Worm (Caenorhabditis elegans) whole organism, L1 larva: ENCODE measurements around the gene C29F9.2.
A peak's percentile ranks its signal among the peaks of the same experiment; 100 is the strongest.

Source experiments
- C04F5.9 ChIP-seq: sonication (generic microtip); optimal IDR thresholded peaks from 2 replicates; lab custom pipeline; 2016; ENCODE audit warnings: missing genetic modification characterization, missing compliant biosample characterization
- C34B4.2 ChIP-seq: sonication (generic microtip); optimal IDR thresholded peaks from 2 replicates; lab custom pipeline; 2017; ENCODE audit warnings: mild to moderate bottlenecking, missing genetic modification characterization, missing compliant biosample characterization
- Y116A8C.19 ChIP-seq: sonication (generic microtip); optimal IDR thresholded peaks from 2 replicates; lab custom pipeline; 2016; ENCODE audit warnings: missing compliant biosample characterization, missing genetic modification characterization, borderline replicate concordance
- aha-1 ChIP-seq: fragments of 150-350 bp; optimal IDR thresholded peaks from 2 replicates; lab custom pipeline; 2014; ENCODE audit warnings: missing biosample characterization, missing genetic modification characterization
- aly-2 ChIP-seq: fragments of 150-350 bp; optimal IDR thresholded peaks from 2 replicates; lab custom pipeline; 2014; ENCODE audit warnings: missing biosample characterization, missing genetic modification characterization
- ama-1 ChIP-seq: fragments of 150-350 bp; optimal IDR thresholded peaks from 2 replicates; lab custom pipeline; 2014
- blmp-1 ChIP-seq: fragments of 150-350 bp; optimal IDR thresholded peaks from 2 replicates; lab custom pipeline; 2014; ENCODE audit warnings: missing biosample characterization, missing genetic modification characterization
- ceh-63 ChIP-seq: fragments of 200-800 bp; sonication (Bioruptor generic); optimal IDR thresholded peaks from 2 replicates; lab custom pipeline; 2018; ENCODE audit warnings: mild to moderate bottlenecking, missing genetic modification characterization, missing compliant biosample characterization
- ceh-88 ChIP-seq: fragments of 200-800 bp; sonication (Bioruptor generic); IDR thresholded peaks from 2 replicates; pipeline ENCODE4 v1.3.6; 2022; ENCODE audit warnings: missing genetic modification characterization, missing compliant biosample characterization
- ceh-90 ChIP-seq: sonication (generic microtip); optimal IDR thresholded peaks from 2 replicates; lab custom pipeline; 2016; ENCODE audit warnings: missing genetic modification characterization, missing compliant biosample characterization
- ces-1 ChIP-seq: fragments of 150-350 bp; optimal IDR thresholded peaks from 2 replicates; lab custom pipeline; 2014; ENCODE audit warnings: missing biosample characterization, missing genetic modification reagents, missing genetic modification characterization
- dpl-1 ChIP-seq, 3 experiments: fragments of 150-350 bp in 2 of 3; sonication (generic microtip) in 1 of 3; optimal IDR thresholded peaks; 2 replicates each; lab custom pipeline; 2014 to 2017; ENCODE audit warnings: missing biosample characterization in 3 of 3, missing genetic modification characterization in 3 of 3, missing genetic modification reagents in 3 of 3
- efl-1 ChIP-seq, 4 experiments: fragments of 150-350 bp; optimal IDR thresholded peaks in 3 of 4; peaks in 1 of 4; 1 replicate in 1 of 4; 2 replicates in 3 of 4; lab custom pipeline; 2014; ENCODE audit warnings: missing biosample characterization in 2 of 4, missing genetic modification characterization in 2 of 4, missing genetic modification reagents in 2 of 4
- efl-3 ChIP-seq: fragments of 200-800 bp; sonication (Bioruptor generic); optimal IDR thresholded peaks from 2 replicates; lab custom pipeline; 2018; ENCODE audit warnings: mild to moderate bottlenecking, missing genetic modification characterization, missing compliant biosample characterization
- egl-27 ChIP-seq, 2 experiments: fragments of 150-350 bp in 1 of 2; sonication (generic microtip); optimal IDR thresholded peaks; 3 replicates each; lab custom pipeline; 2017 to 2018; ENCODE audit warnings: missing biosample characterization in 2 of 2, missing genetic modification characterization in 2 of 2, missing genetic modification reagents in 2 of 2
- ets-5 ChIP-seq: fragments of 200-800 bp; sonication (Bioruptor generic); IDR thresholded peaks from 2 replicates; pipeline ENCODE4 v1.3.6; 2022; ENCODE audit warnings: missing genetic modification characterization, missing compliant biosample characterization
- fkh-4 ChIP-seq: sonication (generic microtip); optimal IDR thresholded peaks from 2 replicates; lab custom pipeline; 2016; ENCODE audit warnings: missing compliant biosample characterization, missing genetic modification characterization, borderline replicate concordance
- fkh-8 ChIP-seq: sonication (generic microtip); optimal IDR thresholded peaks from 2 replicates; lab custom pipeline; 2016; ENCODE audit warnings: mild to moderate bottlenecking, missing genetic modification characterization, missing compliant biosample characterization
- fos-1 ChIP-seq: fragments of 150-350 bp; optimal IDR thresholded peaks from 2 replicates; lab custom pipeline; 2014; ENCODE audit warnings: missing biosample characterization, missing genetic modification characterization
- grh-1 ChIP-seq: fragments of 200-800 bp; sonication (Bioruptor generic); IDR thresholded peaks from 2 replicates; pipeline ENCODE4 v1.3.6; 2022; ENCODE audit warnings: missing genetic modification reagents, missing genetic modification characterization, missing compliant biosample characterization
- hlh-17 ChIP-seq: fragments of 200-800 bp; sonication (Bioruptor generic); optimal IDR thresholded peaks from 2 replicates; lab custom pipeline; 2018; ENCODE audit warnings: missing genetic modification characterization, mild to moderate bottlenecking, missing compliant biosample characterization, moderate library complexity, borderline replicate concordance
- hlh-4 ChIP-seq: sonication (generic microtip); optimal IDR thresholded peaks from 2 replicates; lab custom pipeline; 2016; ENCODE audit warnings: mild to moderate bottlenecking, missing genetic modification characterization, missing compliant biosample characterization
- irx-1 ChIP-seq: sonication (generic microtip); optimal IDR thresholded peaks from 2 replicates; lab custom pipeline; 2016; ENCODE audit warnings: missing genetic modification characterization, missing compliant biosample characterization
- jun-1 ChIP-seq: fragments of 150-350 bp; optimal IDR thresholded peaks from 2 replicates; lab custom pipeline; 2014; ENCODE audit warnings: missing biosample characterization, missing genetic modification reagents, missing genetic modification characterization
- lin-14 ChIP-seq: fragments of 200-800 bp; sonication (Bioruptor generic); optimal IDR thresholded peaks from 2 replicates; lab custom pipeline; 2018; ENCODE audit warnings: mild to moderate bottlenecking, missing genetic modification characterization, moderate library complexity, missing compliant biosample characterization
- lin-39 ChIP-seq: fragments of 150-350 bp; optimal IDR thresholded peaks from 2 replicates; lab custom pipeline; 2014; ENCODE audit warnings: missing biosample characterization, missing genetic modification reagents, missing genetic modification characterization
- lir-3 ChIP-seq: sonication (generic microtip); optimal IDR thresholded peaks from 2 replicates; lab custom pipeline; 2016; ENCODE audit warnings: mild to moderate bottlenecking, missing genetic modification characterization, moderate library complexity, missing compliant biosample characterization; ENCODE audit not compliant: poor library complexity
- mab-9 ChIP-seq: fragments of 200-800 bp; sonication (Bioruptor generic); IDR thresholded peaks from 2 replicates; pipeline ENCODE4 v1.3.6; 2022; ENCODE audit warnings: missing genetic modification reagents, missing genetic modification characterization, missing compliant biosample characterization
- mdl-1 ChIP-seq, 2 experiments: fragments of 150-350 bp; optimal IDR thresholded peaks; 2 replicates each; lab custom pipeline; 2014 to 2017; ENCODE audit warnings: missing biosample characterization in 2 of 2, missing genetic modification characterization in 2 of 2, inconsistent platforms in 1 of 2
- nhr-11 ChIP-seq: fragments of 150-350 bp; optimal IDR thresholded peaks from 2 replicates; lab custom pipeline; 2014; ENCODE audit warnings: missing biosample characterization, missing genetic modification characterization
- nhr-12 ChIP-seq: sonication (generic microtip); optimal IDR thresholded peaks from 2 replicates; lab custom pipeline; 2017; ENCODE audit warnings: missing biosample characterization, missing genetic modification characterization
- nhr-19 ChIP-seq: fragments of 200-800 bp; sonication (Bioruptor generic); conservative IDR thresholded peaks from 2 replicates; pipeline ENCODE4 v1.3.6; 2022; ENCODE audit warnings: missing genetic modification characterization, missing compliant biosample characterization
- nhr-20 ChIP-seq: sonication (generic microtip); optimal IDR thresholded peaks from 2 replicates; lab custom pipeline; 2016; ENCODE audit warnings: mild to moderate bottlenecking, missing genetic modification characterization, missing compliant biosample characterization
- nhr-71 ChIP-seq: sonication (generic microtip); optimal IDR thresholded peaks from 2 replicates; lab custom pipeline; 2016; ENCODE audit warnings: mild to moderate bottlenecking, missing genetic modification characterization, moderate library complexity, missing compliant biosample characterization
- nhr-76 ChIP-seq: sonication (generic microtip); optimal IDR thresholded peaks from 2 replicates; lab custom pipeline; 2017; ENCODE audit warnings: missing biosample characterization, missing genetic modification characterization
- nhr-77 ChIP-seq: fragments of 150-350 bp; optimal IDR thresholded peaks from 2 replicates; lab custom pipeline; 2014; ENCODE audit warnings: missing biosample characterization, missing genetic modification characterization
- nhr-84 ChIP-seq: sonication (generic microtip); optimal IDR thresholded peaks from 2 replicates; lab custom pipeline; 2017; ENCODE audit warnings: missing biosample characterization, missing genetic modification characterization
- nhr-85 ChIP-seq: sonication (generic microtip); peaks from one replicate; lab custom pipeline; 2016; ENCODE audit warnings: missing genetic modification characterization, inconsistent platforms, missing compliant biosample characterization
- nhr-90 ChIP-seq: sonication (generic microtip); optimal IDR thresholded peaks from 2 replicates; lab custom pipeline; 2016; ENCODE audit warnings: mild to moderate bottlenecking, missing genetic modification characterization, missing compliant biosample characterization; ENCODE audit not compliant: poor library complexity
- pqm-1 ChIP-seq: sonication (generic microtip); optimal IDR thresholded peaks from 3 replicates; lab custom pipeline; 2017; ENCODE audit warnings: missing biosample characterization, missing genetic modification characterization
- rnt-1 ChIP-seq: sonication (generic microtip); optimal IDR thresholded peaks from 2 replicates; lab custom pipeline; 2016; ENCODE audit warnings: mild to moderate bottlenecking, missing genetic modification characterization, moderate library complexity, missing compliant biosample characterization
- skn-1 ChIP-seq: fragments of 150-350 bp; optimal IDR thresholded peaks from 2 replicates; lab custom pipeline; 2014; ENCODE audit warnings: missing biosample characterization, missing genetic modification characterization
- snpc-4 ChIP-seq: fragments of 150-350 bp; optimal IDR thresholded peaks from 2 replicates; lab custom pipeline; 2014; ENCODE audit warnings: missing biosample characterization, missing genetic modification characterization
- snu-23 ChIP-seq: sonication (generic microtip); optimal IDR thresholded peaks from 2 replicates; lab custom pipeline; 2016; ENCODE audit warnings: missing genetic modification characterization, missing compliant biosample characterization
- sox-4 ChIP-seq: sonication (generic microtip); optimal IDR thresholded peaks from 2 replicates; lab custom pipeline; 2016; ENCODE audit warnings: missing genetic modification characterization, missing compliant biosample characterization
- sptf-1 ChIP-seq: fragments of 150-350 bp; optimal IDR thresholded peaks from 2 replicates; lab custom pipeline; 2014; ENCODE audit warnings: missing biosample characterization, missing genetic modification characterization
- swsn-7 ChIP-seq: sonication (generic microtip); optimal IDR thresholded peaks from 2 replicates; lab custom pipeline; 2016; ENCODE audit warnings: missing genetic modification characterization, missing compliant biosample characterization
- unc-130 ChIP-seq: fragments of 150-350 bp; optimal IDR thresholded peaks from 2 replicates; lab custom pipeline; 2017; ENCODE audit warnings: missing biosample characterization, missing genetic modification characterization, inconsistent platforms
- zag-1 ChIP-seq: fragments of 150-350 bp; optimal IDR thresholded peaks from 2 replicates; lab custom pipeline; 2014; ENCODE audit warnings: missing biosample characterization, missing genetic modification characterization
- zip-4 ChIP-seq: fragments of 200-800 bp; sonication (Bioruptor generic); optimal IDR thresholded peaks from 2 replicates; lab custom pipeline; 2018; ENCODE audit warnings: mild to moderate bottlenecking, missing genetic modification characterization, moderate library complexity, missing compliant biosample characterization
- ztf-11 ChIP-seq, 2 experiments: sonication (generic microtip); optimal IDR thresholded peaks; 2 replicates each; lab custom pipeline; 2016 to 2017; ENCODE audit warnings: missing genetic modification characterization in 2 of 2, missing biosample characterization in 1 of 2, missing compliant biosample characterization in 1 of 2
- ztf-4 ChIP-seq: fragments of 150-350 bp; optimal IDR thresholded peaks from 2 replicates; lab custom pipeline; 2014; ENCODE audit warnings: missing biosample characterization, missing genetic modification characterization

C29F9.2 gene

DNA sequence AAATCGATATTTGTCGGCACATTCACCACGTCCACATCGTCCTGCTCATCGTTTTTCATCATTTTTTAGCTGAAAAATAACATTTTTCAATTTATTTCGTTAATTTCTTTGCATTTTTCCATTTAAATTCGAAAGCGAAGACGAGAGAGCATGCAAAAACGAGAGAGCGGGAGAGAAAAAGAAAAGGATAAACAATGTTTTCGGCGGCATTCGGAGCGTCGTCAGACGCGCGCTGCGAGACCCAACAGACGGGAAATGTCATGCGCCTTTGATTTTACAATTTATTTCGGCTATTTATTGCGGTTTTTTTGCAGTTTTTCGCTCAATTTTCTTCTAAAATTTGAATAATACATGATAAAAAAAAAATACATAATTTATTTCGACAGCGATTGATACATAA is 44.4 kb upstream of the C29F9.2 start, which contains the start of gene attf-3 (continued):
- TF ChIP-seq rnt-1 (peak; percentile 49), zip-4 (GFP tag; lab: Kevin White, UChicago) (no peak), lin-39 (no peak), aha-1 (no peak), grh-1 (GFP tag; lab: Robert Waterston, UW) (no peak), nhr-20 (tag; lab: Kevin White, UChicago) (no peak), fkh-8 (tag; lab: Kevin White, UChicago) (peak; percentile 74), ceh-88 (GFP tag; lab: Robert Waterston, UW) (peak; percentile 20; the same call in 1 of the 2 replicates), nhr-11 (tag; lab: Kevin White, UChicago) (no peak), ets-5 (GFP tag; lab: Robert Waterston, UW) (no peak), C34B4.2 (tag; lab: Kevin White, UChicago) (no peak), nhr-76 (tag; lab: Kevin White, UChicago) (no peak), nhr-77 (tag; lab: Kevin White, UChicago) (peak; percentile 60), lir-3 (tag; lab: Kevin White, UChicago) (no peak), hlh-17 (GFP tag; lab: Kevin White, UChicago) (no peak), nhr-12 (tag; lab: Kevin White, UChicago) (no peak), fkh-4 (tag; lab: Kevin White, UChicago) (no peak), sptf-1 (tag; lab: Kevin White, UChicago) (no peak), mdl-1 (tag; optimal IDR thresholded peaks at IDR 0.05; lab: Kevin White, UChicago) (peak in 1 of 2 experiments; percentile 57), dpl-1 (GFP tag; optimal IDR thresholded peaks at IDR 0.05; lab: Kevin White, UChicago) (peak; percentile 50 to 79 (median 65)), mab-9 (no peak), jun-1 (tag; lab: Kevin White, UChicago) (peak; percentile 4), aly-2 (tag; lab: Kevin White, UChicago) (no peak), ama-1 (no peak), ces-1 (GFP tag; lab: Kevin White, UChicago) (no peak), lin-14 (peak; percentile 69), snu-23 (peak; percentile 70), ztf-11 (tag; optimal IDR thresholded peaks at IDR 0.05; lab: Kevin White, UChicago) (no peak), C04F5.9 (tag; lab: Kevin White, UChicago) (no peak), nhr-90 (tag; lab: Kevin White, UChicago) (no peak), unc-130 (tag; lab: Kevin White, UChicago) (peak; percentile 52), efl-3 (no peak), nhr-85 (tag; lab: Kevin White, UChicago) (no peak), nhr-84 (tag; lab: Kevin White, UChicago) (no peak), zag-1 (tag; lab: Kevin White, UChicago) (no peak), hlh-4 (no peak), sox-4 (tag; lab: Kevin White, UChicago) (no peak), skn-1 (tag; lab: Kevin White, UChicago) (peak; percentile 63)
- TF ChIP-seq, all 84 proteins: peak for 33

- TF ChIP-seq ama-1 (no peak), nhr-71 (tag; lab: Kevin White, UChicago) (peak; percentile 76), blmp-1 (peak; percentile 14), snu-23 (peak; percentile 86), fos-1 (tag; lab: Kevin White, UChicago) (peak; percentile 25), ceh-90 (tag; lab: Kevin White, UChicago) (no peak), egl-27 (tag; optimal IDR thresholded peaks at IDR 0.05; lab: Kevin White, UChicago) (no peak), efl-1 (optimal IDR thresholded peaks at IDR 0.05; lab: Kevin White, UChicago) (peak; percentile 72 to 77), efl-1 (GFP tag; optimal IDR thresholded peaks at IDR 0.05 in 1 of 2; lab: Kevin White, UChicago) (peak; percentile 63 to 96), hlh-4 (no peak), Y116A8C.19 (tag; lab: Kevin White, UChicago) (no peak), ztf-4 (no peak), swsn-7 (tag; lab: Kevin White, UChicago) (peak; percentile 76), unc-130 (tag; lab: Kevin White, UChicago) (peak; percentile 62), ceh-63 (GFP tag; lab: Kevin White, UChicago) (no peak), irx-1 (tag; lab: Kevin White, UChicago) (peak; percentile 57), lin-39 (peak; percentile 62), snpc-4 (tag; lab: Kevin White, UChicago) (peak; percentile 20), zip-4 (GFP tag; lab: Kevin White, UChicago) (no peak), pqm-1 (tag; lab: Kevin White, UChicago) (no peak), hlh-17 (GFP tag; lab: Kevin White, UChicago) (no peak), ets-5 (GFP tag; lab: Robert Waterston, UW) (no peak), nhr-76 (tag; lab: Kevin White, UChicago) (no peak), nhr-19 (GFP tag; lab: Robert Waterston, UW) (peak; percentile 58), aly-2 (tag; lab: Kevin White, UChicago) (no peak)
Observed at ce11 chrIII:87183-87582, 43.6 kb upstream of the C29F9.2 start, which contains the start of the genes F54C4.4 and mrpl-40. Gene F54C4.4, minus strand, starts transcription at chrIII:87381. Gene mrpl-40, plus strand, starts transcription at chrIII:87559.
